Fruit fly (Drosophila melanogaster): Measurements from ENCODE around the gene Srp9.

dm6 chr3L:7904560-7904959 lies 31.6 kb upstream of the Srp9 start:
- TF ChIP-seq sv (GFP tag; optimal IDR thresholded peaks at IDR 0.05) = no peak
- no peak for TF ChIP-seq psq (GFP tag; optimal IDR thresholded peaks at IDR 0.05)
- no peak for TF ChIP-seq Hr83 (GFP tag; optimal IDR thresholded peaks at IDR 0.05; ENCODE audit: poor library complexity, severe bottlenecking)
- TF ChIP-seq br (GFP tag; optimal IDR thresholded peaks at IDR 0.05) = no peak
- no peak for TF ChIP-seq Hr78 (GFP tag; optimal IDR thresholded peaks at IDR 0.05)
- no peak for TF ChIP-seq h (GFP tag; optimal IDR thresholded peaks at IDR 0.05)
- no peak for TF ChIP-seq dl (GFP tag; optimal IDR thresholded peaks at IDR 0.05; ENCODE audit: insufficient read depth in 1 of 2, partially characterized antibody in 2 of 2)
- TF ChIP-seq ey (GFP tag; optimal IDR thresholded peaks at IDR 0.05) = no peak
